Worm (Caenorhabditis elegans) whole organism, L2 larva: ENCODE data around the gene Y32B12B.2.

Experiments
- egl-27 ChIP-seq: sonication (generic microtip); optimal IDR thresholded peaks from 3 replicates; lab custom pipeline; 2017; ENCODE audit warnings: missing biosample characterization, missing genetic modification reagents, missing genetic modification characterization
- elt-3 ChIP-seq: sonication (generic microtip); optimal IDR thresholded peaks from 2 replicates; lab custom pipeline; 2017; ENCODE audit warnings: missing biosample characterization, missing genetic modification characterization
- lin-13 ChIP-seq: fragments of 150-350 bp; optimal IDR thresholded peaks from 2 replicates; lab custom pipeline; 2014; ENCODE audit warnings: missing biosample characterization, missing genetic modification reagents, missing genetic modification characterization
- nhr-10 ChIP-seq: sonication (generic microtip); optimal IDR thresholded peaks from 2 replicates; lab custom pipeline; 2017; ENCODE audit warnings: missing biosample characterization, missing genetic modification characterization
- nhr-237 ChIP-seq: fragments of 150-350 bp; optimal IDR thresholded peaks from 2 replicates; lab custom pipeline; 2014; ENCODE audit warnings: missing biosample characterization, missing genetic modification characterization
- nhr-77 ChIP-seq: fragments of 150-350 bp; optimal IDR thresholded peaks from 2 replicates; lab custom pipeline; 2014; ENCODE audit warnings: missing biosample characterization, missing genetic modification characterization

- TF ChIP-seq elt-3 = no peak
- TF ChIP-seq nhr-237 (tag; lab: Kevin White, UChicago) = no peak
- TF ChIP-seq lin-13 = no peak
- TF ChIP-seq egl-27 = no peak
- TF ChIP-seq nhr-10 = no peak
- TF ChIP-seq nhr-77 (tag; lab: Kevin White, UChicago) = no peak
These were observed 55.5 kb downstream of the Y32B12B.2 start for ce11 chrV:16593792-16594059.
